Worm (Caenorhabditis elegans): Measurements from ENCODE around the gene nlr-1.

The nlr-1 gene

ce11 chrIV:12121076-12121475 is 57.1 kb downstream of the nlr-1 start, which contains the start of the genes ddb-1 and M18.6:
Gene ddb-1, minus strand, starts transcription at chrIV:12121165.
Gene M18.6, plus strand, starts transcription at chrIV:12121310.
- no peak for TF ChIP-seq nhr-43 (tag; optimal IDR thresholded peaks at IDR 0.05; ENCODE audit: poor library complexity, severe bottlenecking)
- TF ChIP-seq nhr-77 (tag; optimal IDR thresholded peaks at IDR 0.05), result no peak
- no peak for TF ChIP-seq mdl-1 (tag; optimal IDR thresholded peaks at IDR 0.05)
- peak; percentile 8 for TF ChIP-seq nhr-25 (tag; optimal IDR thresholded peaks at IDR 0.05)
- no peak for TF ChIP-seq elt-3 (tag; optimal IDR thresholded peaks at IDR 0.05)
- TF ChIP-seq hmg-11 (tag; optimal IDR thresholded peaks at IDR 0.05), result no peak
- no peak for TF ChIP-seq jun-1 (tag; optimal IDR thresholded peaks at IDR 0.05)
- no peak for TF ChIP-seq egl-5 (tag; optimal IDR thresholded peaks at IDR 0.05)
- TF ChIP-seq ceh-16 (tag; optimal IDR thresholded peaks at IDR 0.05), result no peak
- no peak for TF ChIP-seq fkh-10 (GFP tag; optimal IDR thresholded peaks at IDR 0.05)
- TF ChIP-seq lsy-12 (tag; optimal IDR thresholded peaks at IDR 0.05), result no peak
- no peak for TF ChIP-seq skn-1 (tag; optimal IDR thresholded peaks at IDR 0.05)
- TF ChIP-seq nfya-1 (tag; optimal IDR thresholded peaks at IDR 0.05; ENCODE audit: insufficient read depth), result peak; percentile 66
- peak; percentile 81 for TF ChIP-seq pha-4 (tag; optimal IDR thresholded peaks at IDR 0.05)
- TF ChIP-seq nhr-76 (tag; optimal IDR thresholded peaks at IDR 0.05), result no peak
- no peak for TF ChIP-seq fkh-2 (tag; optimal IDR thresholded peaks at IDR 0.05)
- TF ChIP-seq unc-62 (GFP tag; optimal IDR thresholded peaks at IDR 0.05), result no peak
- TF ChIP-seq R02D3.7 (tag; optimal IDR thresholded peaks at IDR 0.05), result no peak
- TF ChIP-seq lin-15B (tag; optimal IDR thresholded peaks at IDR 0.05), result peak; percentile 68
- no peak for TF ChIP-seq nhr-237 (tag; optimal IDR thresholded peaks at IDR 0.05)
- no peak for TF ChIP-seq ztf-4 (tag; optimal IDR thresholded peaks at IDR 0.05)
- no peak for TF ChIP-seq fos-1 (tag; optimal IDR thresholded peaks at IDR 0.05)
- TF ChIP-seq ceh-9 (tag; optimal IDR thresholded peaks at IDR 0.05), result no peak
- TF ChIP-seq nhr-67 (tag; optimal IDR thresholded peaks at IDR 0.05), result no peak
- peak; percentile 30 for TF ChIP-seq lin-39 (tag; optimal IDR thresholded peaks at IDR 0.05)
- no peak for TF ChIP-seq nhr-12 (tag; optimal IDR thresholded peaks at IDR 0.05)
- peak; percentile 7 for TF ChIP-seq snpc-4 (tag; optimal IDR thresholded peaks at IDR 0.05)
- peak; percentile 2 for TF ChIP-seq elt-2 (tag; optimal IDR thresholded peaks at IDR 0.05)
- no peak for TF ChIP-seq ZK546.5 (tag; optimal IDR thresholded peaks at IDR 0.05)

All from whole organism, L3 larva.